Worm (Caenorhabditis elegans) whole organism, L4 larva: ENCODE results near the gene srh-59.

Experiments
- dmd-8 ChIP-seq: fragments of 200-800 bp; sonication (Bioruptor generic); IDR thresholded peaks from 2 replicates; pipeline ENCODE4 v1.3.6; 2022; ENCODE audit warnings: missing genetic modification characterization, missing compliant biosample characterization
- gei-8 ChIP-seq: fragments of 200-800 bp; sonication (Bioruptor generic); optimal IDR thresholded peaks from 2 replicates; lab custom pipeline; 2018; ENCODE audit warnings: mild to moderate bottlenecking, missing genetic modification characterization, missing compliant biosample characterization
- lsy-2 ChIP-seq, 2 experiments: fragments of 150-350 bp in 1 of 2; sonication (generic microtip) in 1 of 2; optimal IDR thresholded peaks; 2 replicates each; lab custom pipeline; 2014 to 2017; ENCODE audit warnings: missing biosample characterization in 2 of 2, missing genetic modification characterization in 2 of 2

DNA sequence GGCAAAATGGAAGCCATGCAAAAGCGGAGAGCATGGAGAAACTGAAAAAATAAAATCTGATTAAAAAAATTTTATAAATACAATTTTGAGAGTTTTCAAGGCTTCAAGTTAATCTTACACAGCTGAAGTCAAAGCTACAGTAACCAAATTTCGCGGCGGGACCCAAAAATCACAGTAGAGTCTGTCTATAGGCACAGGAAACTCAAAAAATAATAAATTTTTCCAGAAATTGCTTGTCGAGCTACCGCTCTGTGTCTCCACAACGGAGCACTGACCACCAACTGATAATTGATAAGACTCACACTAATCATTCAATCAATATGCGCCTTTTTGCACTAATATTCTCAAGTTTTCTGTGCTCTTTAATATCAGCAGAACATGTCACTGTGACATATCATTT, 31.5 kb upstream of the srh-59 start, which contains the start of gene W10G11.19:
- TF ChIP-seq gei-8: no peak
- no peak for TF ChIP-seq lsy-2 (tag; optimal IDR thresholded peaks at IDR 0.05; lab: Kevin White, UChicago)
- TF ChIP-seq dmd-8 (GFP tag; lab: Robert Waterston, UW): no peak
